Worm (Caenorhabditis elegans): ENCODE results near the gene lbp-4.

DNA sequence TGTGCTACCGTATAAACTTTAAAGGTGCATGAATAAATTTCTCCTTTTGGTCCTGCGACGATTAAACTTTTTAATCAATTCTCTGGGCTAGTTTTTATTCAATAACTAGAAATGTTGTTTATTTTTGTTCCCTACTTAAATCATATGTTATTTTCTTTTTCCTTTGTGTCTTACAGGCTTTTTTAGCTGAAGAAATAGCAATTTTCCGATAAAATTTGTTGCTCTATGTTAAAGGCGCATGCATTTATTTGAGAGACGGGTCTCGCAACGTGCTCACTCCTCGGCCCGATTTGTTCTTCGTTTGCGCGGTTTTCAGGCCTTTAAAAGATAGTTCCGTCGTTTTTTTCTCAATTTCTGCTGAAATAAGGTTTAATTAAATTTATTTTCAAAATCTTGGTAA lies 33.5 kb downstream of the lbp-4 start:
- no peak for TF ChIP-seq T26A5.8 (tag; optimal IDR thresholded peaks at IDR 0.05)
- TF ChIP-seq fkh-3 (tag; optimal IDR thresholded peaks at IDR 0.05): no peak
- no peak for TF ChIP-seq B0019.2 (GFP tag; conservative IDR thresholded peaks at IDR 0.05)
- no peak for TF ChIP-seq ZK185.1 (tag; optimal IDR thresholded peaks at IDR 0.05; ENCODE audit: poor library complexity, severe bottlenecking)
- no peak for TF ChIP-seq Y95B8A.8 (GFP tag; IDR thresholded peaks at IDR 0.05)
- TF ChIP-seq mes-4 (tag; optimal IDR thresholded peaks at IDR 0.05): no peak
- TF ChIP-seq die-1 (tag; optimal IDR thresholded peaks at IDR 0.05): no peak
- peak; percentile 47 for TF ChIP-seq dpl-1 (GFP tag; optimal IDR thresholded peaks at IDR 0.05)

All from whole organism, young adult.